Worm (Caenorhabditis elegans) whole organism, midembryonic: ENCODE measurements around the gene pmt-2.

Experiments
- T22C8.4 ChIP-seq: fragments of 200-800 bp; sonication (Bioruptor generic); IDR thresholded peaks from 2 replicates; pipeline ENCODE4 v1.3.6; 2022; ENCODE audit warnings: missing genetic modification characterization, missing compliant biosample characterization
- cog-1 ChIP-seq: sonication (generic microtip); optimal IDR thresholded peaks from 2 replicates; lab custom pipeline; 2016; ENCODE audit warnings: missing genetic modification characterization, missing compliant biosample characterization
- flt-1 ChIP-seq: fragments of 200-800 bp; sonication (Bioruptor generic); IDR thresholded peaks from 2 replicates; pipeline ENCODE4 v1.3.6; 2022; ENCODE audit warnings: missing genetic modification characterization, missing compliant biosample characterization
- ref-1 ChIP-seq: fragments of 200-800 bp; sonication (Bioruptor generic); conservative IDR thresholded peaks from 2 replicates; pipeline ENCODE4 v1.3.6; 2022; ENCODE audit warnings: missing genetic modification reagents, missing genetic modification characterization, missing compliant biosample characterization
- tab-1 ChIP-seq: fragments of 200-800 bp; sonication (Bioruptor generic); IDR thresholded peaks from 2 replicates; pipeline ENCODE4 v1.3.6; 2022; ENCODE audit warnings: missing genetic modification characterization, missing compliant biosample characterization
- ztf-23 ChIP-seq: fragments of 200-800 bp; sonication (Bioruptor generic); IDR thresholded peaks from 2 replicates; pipeline ENCODE4 v1.3.6; 2022; ENCODE audit warnings: missing genetic modification reagents, missing genetic modification characterization, missing compliant biosample characterization
- ztf-29 ChIP-seq: fragments of 200-800 bp; sonication (Bioruptor generic); IDR thresholded peaks from 2 replicates; pipeline ENCODE4 v1.3.6; 2022; ENCODE audit warnings: missing genetic modification reagents, missing genetic modification characterization, missing compliant biosample characterization

DNA sequence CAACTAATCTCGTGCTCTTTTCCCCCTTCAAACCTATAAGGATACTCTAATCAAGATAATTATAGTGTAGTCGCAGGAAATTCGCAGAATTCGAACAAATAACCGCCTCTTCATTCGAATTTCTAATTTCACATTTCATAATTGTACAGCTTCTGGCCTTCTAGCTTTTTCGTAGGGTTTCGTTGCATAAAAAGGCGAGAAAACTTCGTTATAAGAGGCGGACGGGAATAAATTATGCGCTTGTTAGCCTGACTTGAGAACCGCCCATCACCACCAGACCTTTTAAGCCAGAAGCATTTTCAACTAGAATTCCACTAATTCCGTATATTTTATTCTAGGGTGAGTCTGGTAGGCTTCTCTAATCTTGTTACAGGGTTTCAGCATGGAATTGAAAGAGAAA lies 53.3 kb downstream of the pmt-2 start, which contains the start of gene K03B4.4:
- TF ChIP-seq T22C8.4 (GFP tag; lab: Robert Waterston, UW), result no peak
- TF ChIP-seq flt-1 (GFP tag; lab: Robert Waterston, UW), result no peak
- TF ChIP-seq ref-1 (GFP tag; lab: Robert Waterston, UW), result no peak
- no peak for TF ChIP-seq tab-1 (GFP tag; lab: Robert Waterston, UW)
- no peak for TF ChIP-seq ztf-23 (GFP tag; lab: Robert Waterston, UW)
- no peak for TF ChIP-seq cog-1 (tag; lab: Kevin White, UChicago)
- no peak for TF ChIP-seq ztf-29 (GFP tag; lab: Robert Waterston, UW)
